Worm (Caenorhabditis elegans) whole organism, L2 larva: ENCODE measurements around the gene nhr-102.

Experiments
- C34F6.9 ChIP-seq: fragments of 150-350 bp; optimal IDR thresholded peaks from 2 replicates; lab custom pipeline; 2014; ENCODE audit warnings: missing biosample characterization, missing genetic modification characterization
- R02D3.7 ChIP-seq: fragments of 150-350 bp; optimal IDR thresholded peaks from 2 replicates; lab custom pipeline; 2014; ENCODE audit warnings: missing biosample characterization, missing genetic modification characterization
- Y55F3AM.14 ChIP-seq: fragments of 200-800 bp; sonication (Bioruptor generic); optimal IDR thresholded peaks from 2 replicates; lab custom pipeline; 2018; ENCODE audit warnings: mild to moderate bottlenecking, missing genetic modification characterization, missing compliant biosample characterization
- ZK546.5 ChIP-seq: sonication (generic microtip); optimal IDR thresholded peaks from 2 replicates; lab custom pipeline; 2017; ENCODE audit warnings: missing biosample characterization, missing genetic modification characterization
- ama-1 ChIP-seq: fragments of 150-350 bp; optimal IDR thresholded peaks from 2 replicates; lab custom pipeline; 2018; ENCODE audit warnings: inconsistent platforms
- blmp-1 ChIP-seq: sonication (generic microtip); optimal IDR thresholded peaks from 2 replicates; lab custom pipeline; 2017; ENCODE audit warnings: missing genetic modification characterization, mild to moderate bottlenecking, missing compliant biosample characterization, antibody characterized with exemption, moderate library complexity; ENCODE audit not compliant: insufficient read depth
- ceh-16 ChIP-seq: fragments of 150-350 bp; optimal IDR thresholded peaks from 2 replicates; lab custom pipeline; 2014; ENCODE audit warnings: missing biosample characterization, missing genetic modification characterization
- ceh-82 ChIP-seq: fragments of 150-350 bp; optimal IDR thresholded peaks from 2 replicates; lab custom pipeline; 2014; ENCODE audit warnings: missing biosample characterization, missing genetic modification characterization
- crh-2 ChIP-seq: sonication (generic microtip); optimal IDR thresholded peaks from 2 replicates; lab custom pipeline; 2017; ENCODE audit warnings: missing biosample characterization, missing genetic modification characterization
- dmd-4 ChIP-seq: sonication (generic microtip); optimal IDR thresholded peaks from 2 replicates; lab custom pipeline; 2017; ENCODE audit warnings: missing biosample characterization, missing genetic modification characterization
- egl-27 ChIP-seq: sonication (generic microtip); optimal IDR thresholded peaks from 3 replicates; lab custom pipeline; 2017; ENCODE audit warnings: missing biosample characterization, missing genetic modification reagents, missing genetic modification characterization
- elt-1 ChIP-seq: fragments of 150-350 bp; optimal IDR thresholded peaks from 2 replicates; lab custom pipeline; 2014; ENCODE audit warnings: missing biosample characterization, missing genetic modification characterization
- lin-11 ChIP-seq: fragments of 150-350 bp; sonication (generic microtip); optimal IDR thresholded peaks from 2 replicates; lab custom pipeline; 2014; ENCODE audit warnings: missing biosample characterization, missing genetic modification characterization, inconsistent platforms, mixed read lengths
- lin-13 ChIP-seq: fragments of 150-350 bp; optimal IDR thresholded peaks from 2 replicates; lab custom pipeline; 2014; ENCODE audit warnings: missing biosample characterization, missing genetic modification reagents, missing genetic modification characterization
- lsy-2 ChIP-seq, 2 experiments: fragments of 150-350 bp in 1 of 2; sonication (generic microtip) in 1 of 2; optimal IDR thresholded peaks; 2 replicates each; lab custom pipeline; 2014 to 2017; ENCODE audit warnings: missing biosample characterization in 2 of 2, missing genetic modification characterization in 2 of 2
- mbf-1 ChIP-seq: sonication (generic microtip); optimal IDR thresholded peaks from 2 replicates; lab custom pipeline; 2017; ENCODE audit warnings: missing biosample characterization, missing genetic modification characterization
- nhr-10 ChIP-seq: sonication (generic microtip); optimal IDR thresholded peaks from 2 replicates; lab custom pipeline; 2017; ENCODE audit warnings: missing biosample characterization, missing genetic modification characterization
- nhr-11 ChIP-seq: fragments of 150-350 bp; optimal IDR thresholded peaks from 2 replicates; lab custom pipeline; 2014; ENCODE audit warnings: missing biosample characterization, missing genetic modification characterization
- nhr-129 ChIP-seq: fragments of 150-350 bp; optimal IDR thresholded peaks from 2 replicates; lab custom pipeline; 2014; ENCODE audit warnings: missing biosample characterization, missing genetic modification characterization
- nhr-21 ChIP-seq: fragments of 150-350 bp; optimal IDR thresholded peaks from 2 replicates; lab custom pipeline; 2014; ENCODE audit warnings: missing biosample characterization, missing genetic modification characterization
- nhr-23 ChIP-seq: fragments of 150-350 bp; optimal IDR thresholded peaks from 2 replicates; lab custom pipeline; 2014; ENCODE audit warnings: missing biosample characterization, missing genetic modification reagents, missing genetic modification characterization
- nhr-237 ChIP-seq: fragments of 150-350 bp; optimal IDR thresholded peaks from 2 replicates; lab custom pipeline; 2014; ENCODE audit warnings: missing biosample characterization, missing genetic modification characterization
- nhr-25 ChIP-seq: fragments of 150-350 bp; sonication (generic microtip); optimal IDR thresholded peaks from 3 replicates; lab custom pipeline; 2014; ENCODE audit warnings: missing biosample characterization, missing genetic modification characterization
- nhr-6 ChIP-seq: fragments of 150-350 bp; optimal IDR thresholded peaks from 2 replicates; lab custom pipeline; 2014; ENCODE audit warnings: missing biosample characterization, missing genetic modification characterization
- nhr-77 ChIP-seq: fragments of 150-350 bp; optimal IDR thresholded peaks from 2 replicates; lab custom pipeline; 2014; ENCODE audit warnings: missing biosample characterization, missing genetic modification characterization
- sem-4 ChIP-seq: fragments of 150-350 bp; optimal IDR thresholded peaks from 2 replicates; lab custom pipeline; 2014; ENCODE audit warnings: missing biosample characterization, missing genetic modification reagents, missing genetic modification characterization
- sma-3 ChIP-seq: sonication (generic microtip); optimal IDR thresholded peaks from 2 replicates; lab custom pipeline; 2016; ENCODE audit warnings: missing genetic modification reagents, missing genetic modification characterization, missing compliant biosample characterization
- sma-9 ChIP-seq, 2 experiments: fragments of 150-350 bp in 1 of 2; sonication (generic microtip) in 1 of 2; optimal IDR thresholded peaks; 2 replicates each; lab custom pipeline; 2014 to 2016; ENCODE audit warnings: missing genetic modification characterization in 2 of 2, mild to moderate bottlenecking in 1 of 2, missing biosample characterization in 1 of 2, missing compliant biosample characterization in 1 of 2, missing genetic modification reagents in 1 of 2, moderate library complexity in 1 of 2
- snpc-4 ChIP-seq: fragments of 150-350 bp; optimal IDR thresholded peaks from 2 replicates; lab custom pipeline; 2014; ENCODE audit warnings: missing biosample characterization, missing genetic modification characterization
- unc-39 ChIP-seq: fragments of 150-350 bp; optimal IDR thresholded peaks from 2 replicates; lab custom pipeline; 2014; ENCODE audit warnings: missing biosample characterization, missing genetic modification characterization
- unc-55 ChIP-seq: fragments of 150-350 bp; sonication (generic microtip); optimal IDR thresholded peaks from 3 replicates; lab custom pipeline; 2014; ENCODE audit warnings: missing biosample characterization, missing genetic modification reagents, missing genetic modification characterization
- unc-62 ChIP-seq: fragments of 150-350 bp; optimal IDR thresholded peaks from 2 replicates; lab custom pipeline; 2014; ENCODE audit warnings: missing biosample characterization, missing genetic modification reagents, missing genetic modification characterization
- zag-1 ChIP-seq: fragments of 150-350 bp; optimal IDR thresholded peaks from 2 replicates; lab custom pipeline; 2014; ENCODE audit warnings: missing biosample characterization, missing genetic modification characterization
- ztf-4 ChIP-seq: fragments of 150-350 bp; optimal IDR thresholded peaks from 2 replicates; lab custom pipeline; 2014; ENCODE audit warnings: missing biosample characterization, missing genetic modification characterization

nhr-102 gene

DNA sequence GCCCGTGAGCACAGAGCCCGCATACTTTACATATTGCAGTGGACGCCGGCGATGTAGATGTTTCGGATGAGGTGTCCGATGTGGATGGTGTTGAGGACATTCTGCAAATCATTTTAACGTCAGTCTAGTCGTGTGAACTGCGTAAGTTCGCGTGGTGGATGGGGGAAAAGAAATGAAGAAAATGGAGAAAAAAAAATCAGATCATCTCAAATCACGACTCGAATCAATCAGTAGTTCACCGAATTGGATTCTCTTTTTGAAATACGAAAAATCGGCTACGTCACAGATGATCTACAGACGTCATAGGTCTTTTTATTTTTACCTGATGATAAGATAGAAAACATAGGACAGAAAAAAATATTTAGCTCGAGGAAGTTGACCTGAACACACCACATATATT lies at the start of gene nhr-102:
TSS of gene nhr-102 (minus strand) at position 101 of the 400 bp plus-strand sequence.
- no peak for TF ChIP-seq sem-4 (tag; lab: Kevin White, UChicago)
- TF ChIP-seq snpc-4 = no peak
- TF ChIP-seq unc-39 (tag; lab: Kevin White, UChicago) = no peak
- TF ChIP-seq crh-2 (tag; lab: Kevin White, UChicago) = no peak
- TF ChIP-seq egl-27 (tag; lab: Kevin White, UChicago) = no peak
- TF ChIP-seq ZK546.5 (tag; lab: Kevin White, UChicago) = no peak
- TF ChIP-seq zag-1 (tag; lab: Kevin White, UChicago) = no peak
- no peak for TF ChIP-seq R02D3.7
- no peak for TF ChIP-seq ceh-82 (tag; lab: Kevin White, UChicago)
- TF ChIP-seq blmp-1 (tag; lab: Kevin White, UChicago) = no peak
- no peak for TF ChIP-seq nhr-21 (tag; lab: Kevin White, UChicago)
- no peak for TF ChIP-seq ztf-4
- no peak for TF ChIP-seq nhr-11 (tag; lab: Kevin White, UChicago)

- TF ChIP-seq lin-13 (GFP tag; lab: Kevin White, UChicago) (no peak), sem-4 (tag; lab: Kevin White, UChicago) (no peak), zag-1 (tag; lab: Kevin White, UChicago) (no peak), C34F6.9 (tag; lab: Kevin White, UChicago) (no peak), blmp-1 (tag; lab: Kevin White, UChicago) (no peak), nhr-129 (tag; lab: Kevin White, UChicago) (no peak), nhr-6 (tag; lab: Kevin White, UChicago) (no peak), lin-11 (tag; lab: Kevin White, UChicago) (no peak), dmd-4 (no peak), egl-27 (tag; lab: Kevin White, UChicago) (no peak), nhr-237 (tag; lab: Kevin White, UChicago) (no peak)
These were observed 48.1 kb upstream of the nhr-102 start, which contains the start of gene nhr-108 for ce11 chrV:15924307-15924706. Gene nhr-108, minus strand, starts transcription at chrV:15924472.

DNA sequence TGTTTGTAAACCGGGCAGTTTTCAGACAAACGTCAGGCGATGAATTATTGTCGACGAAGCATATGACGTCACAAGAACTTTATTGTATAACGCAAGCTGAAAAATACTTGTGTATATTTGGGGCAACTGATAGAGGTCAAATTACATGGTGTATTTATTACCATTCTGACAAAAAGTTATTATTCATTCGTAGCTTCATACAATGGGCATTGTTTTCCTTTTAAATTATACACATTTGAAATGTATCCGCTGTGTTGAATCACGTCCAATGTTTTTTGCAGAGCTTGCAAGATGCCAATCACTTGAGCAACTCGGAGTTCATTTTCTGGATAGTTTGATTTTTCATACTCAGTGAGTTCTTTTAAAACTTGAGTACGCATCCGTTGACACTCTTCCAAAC lies 46.8 kb upstream of the nhr-102 start, which contains the start of gene F35E8.13:
TSS of gene F35E8.13 (plus strand) at position 301 of the 400 bp plus-strand sequence.
- TF ChIP-seq ama-1 (lab: Kevin White, UChicago) (no peak), nhr-237 (tag; lab: Kevin White, UChicago) (no peak)

DNA sequence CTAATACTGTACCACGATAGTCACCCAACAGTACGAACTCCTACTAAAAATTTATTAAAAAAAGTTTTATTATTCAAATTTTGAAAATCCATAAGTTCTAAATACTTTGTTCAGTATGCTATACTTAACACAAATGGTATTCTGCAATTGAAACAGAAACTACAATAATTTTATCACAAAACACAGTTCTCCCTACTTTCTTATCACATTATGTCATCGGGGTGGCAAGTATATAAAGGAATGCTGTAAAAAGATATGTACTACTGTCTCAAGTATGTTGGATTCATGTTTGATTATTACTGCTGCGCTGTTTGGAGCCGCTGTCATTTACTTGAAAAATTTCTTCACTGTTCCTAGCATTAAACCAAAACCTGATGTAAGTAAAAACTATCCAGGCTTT lies 44.9 kb upstream of the nhr-102 start, which contains the start of gene cdr-1:
TSS of gene cdr-1 (plus strand) at position 208 of the 400 bp plus-strand sequence.
- TF ChIP-seq nhr-77 (tag; lab: Kevin White, UChicago) (no peak), sma-3 (GFP tag; lab: Kevin White, UChicago) (no peak), unc-62 (GFP tag; lab: Kevin White, UChicago) (no peak), ceh-16 (tag; lab: Kevin White, UChicago) (no peak), nhr-23 (tag; lab: Kevin White, UChicago) (no peak), R02D3.7 (no peak), elt-1 (tag; lab: Kevin White, UChicago) (no peak), sma-9 (GFP tag; optimal IDR thresholded peaks at IDR 0.05; lab: Kevin White, UChicago) (no peak), sma-9 (tag; optimal IDR thresholded peaks at IDR 0.05; lab: Kevin White, UChicago) (no peak), unc-55 (GFP tag; lab: Kevin White, UChicago) (no peak), lsy-2 (tag; optimal IDR thresholded peaks at IDR 0.05; lab: Kevin White, UChicago) (no peak), nhr-10 (tag; lab: Kevin White, UChicago) (no peak), ztf-4 (no peak), snpc-4 (no peak), nhr-25 (tag; lab: Kevin White, UChicago) (no peak), lin-11 (tag; lab: Kevin White, UChicago) (no peak)

DNA sequence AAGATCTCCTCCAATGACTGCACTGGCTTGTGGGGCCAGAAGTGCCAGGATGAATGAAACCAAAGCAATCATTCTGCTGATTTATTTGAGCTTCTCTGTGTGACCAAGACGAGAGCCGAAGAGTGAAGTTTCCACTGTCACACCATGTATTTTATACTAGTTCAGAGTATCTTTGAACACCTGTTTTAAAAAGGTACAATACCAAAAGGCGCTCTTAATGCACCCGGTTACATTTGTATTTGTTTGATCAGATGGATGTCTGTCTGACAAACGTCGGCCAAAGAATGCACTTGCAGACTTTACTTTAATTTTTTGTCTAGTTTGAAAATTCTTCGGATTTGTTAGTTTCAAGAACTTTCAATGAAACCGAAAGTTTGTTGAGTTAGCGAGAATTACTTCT lies 44.1 kb upstream of the nhr-102 start, which contains the start of gene F35E8.10:
TSS of gene F35E8.10 (minus strand) at position 101 of the 400 bp plus-strand sequence.
- TF ChIP-seq mbf-1 (tag; lab: Kevin White, UChicago) (no peak), snpc-4 (no peak), ztf-4 (no peak), ceh-16 (tag; lab: Kevin White, UChicago) (no peak), ama-1 (lab: Kevin White, UChicago) (no peak), dmd-4 (no peak), ceh-82 (tag; lab: Kevin White, UChicago) (no peak), nhr-6 (tag; lab: Kevin White, UChicago) (no peak), lin-11 (tag; lab: Kevin White, UChicago) (no peak), nhr-10 (tag; lab: Kevin White, UChicago) (no peak), egl-27 (tag; lab: Kevin White, UChicago) (no peak), R02D3.7 (no peak), crh-2 (tag; lab: Kevin White, UChicago) (no peak), unc-39 (tag; lab: Kevin White, UChicago) (no peak), nhr-25 (tag; lab: Kevin White, UChicago) (no peak), sem-4 (tag; lab: Kevin White, UChicago) (no peak), Y55F3AM.14 (no peak)
